Worm (Caenorhabditis elegans): ENCODE data around the gene grd-5.

ce11 chrV:8607353-8607850 is 11.4 kb upstream of the grd-5 start, which contains the start of gene smk-1:
- no peak for TF ChIP-seq ama-1 (optimal IDR thresholded peaks at IDR 0.05)
- no peak for TF ChIP-seq alr-1 (tag; optimal IDR thresholded peaks at IDR 0.05)
- no peak for TF ChIP-seq unc-39 (tag; optimal IDR thresholded peaks at IDR 0.05)
- no peak for TF ChIP-seq lin-13 (GFP tag; optimal IDR thresholded peaks at IDR 0.05)
- no peak for TF ChIP-seq elt-1 (tag; optimal IDR thresholded peaks at IDR 0.05)
- TF ChIP-seq ceh-82 (tag; optimal IDR thresholded peaks at IDR 0.05), result no peak
- TF ChIP-seq elt-3 (tag; optimal IDR thresholded peaks at IDR 0.05), result no peak
- no peak for TF ChIP-seq R02D3.7 (tag; optimal IDR thresholded peaks at IDR 0.05)
- TF ChIP-seq unc-55 (GFP tag; optimal IDR thresholded peaks at IDR 0.05), result no peak
- no peak for TF ChIP-seq nhr-23 (tag; optimal IDR thresholded peaks at IDR 0.05)
- TF ChIP-seq nhr-237 (tag; optimal IDR thresholded peaks at IDR 0.05), result no peak
- TF ChIP-seq lin-11 (tag; optimal IDR thresholded peaks at IDR 0.05), result no peak

Measured in whole organism, L2 larva.